Worm (Caenorhabditis elegans): ENCODE data around the gene F41C6.7.

Gene F41C6.7

ce11 chrX:6840670-6841308, 44.3 kb downstream of the F41C6.7 start, which contains the start of the genes glr-6 and asg-2 (continued):
- TF ChIP-seq alr-1 (tag; optimal IDR thresholded peaks at IDR 0.05) (no peak), mdl-1 (tag; optimal IDR thresholded peaks at IDR 0.05) (no peak), zag-1 (tag; optimal IDR thresholded peaks at IDR 0.05) (peak; percentile 45), crh-2 (tag; optimal IDR thresholded peaks at IDR 0.05) (peak; percentile 90), ceh-16 (tag; optimal IDR thresholded peaks at IDR 0.05) (peak; percentile 35), lin-13 (GFP tag; optimal IDR thresholded peaks at IDR 0.05) (peak; percentile 90), unc-55 (GFP tag; optimal IDR thresholded peaks at IDR 0.05) (peak; percentile 96), nhr-23 (tag; optimal IDR thresholded peaks at IDR 0.05) (no peak)

ce11 chrX:6836065-6836527, 49.0 kb downstream of the F41C6.7 start, which contains the start of gene F41B4.3:
Gene F41B4.3, minus strand, starts transcription at chrX:6836115.
- peak in 1 of 2 experiments; percentile 31 for TF ChIP-seq mdl-1 (tag; optimal IDR thresholded peaks at IDR 0.05)
- no peak for TF ChIP-seq lin-13 (GFP tag; optimal IDR thresholded peaks at IDR 0.05)
- peak; percentile 55 for TF ChIP-seq C34F6.9 (tag; optimal IDR thresholded peaks at IDR 0.05)
- peak; percentile 7 for TF ChIP-seq nhr-25 (tag; optimal IDR thresholded peaks at IDR 0.05)
- TF ChIP-seq lsy-2 (tag; optimal IDR thresholded peaks at IDR 0.05): peak in 1 of 2 experiments; percentile 56
- no peak for TF ChIP-seq nhr-10 (tag; optimal IDR thresholded peaks at IDR 0.05)
- no peak for TF ChIP-seq blmp-1 (tag; optimal IDR thresholded peaks at IDR 0.05; ENCODE audit: insufficient read depth)
- TF ChIP-seq unc-55 (GFP tag; optimal IDR thresholded peaks at IDR 0.05): peak; percentile 69
- TF ChIP-seq ZK546.5 (tag; optimal IDR thresholded peaks at IDR 0.05): no peak
- peak; percentile 39 for TF ChIP-seq nhr-129 (tag; optimal IDR thresholded peaks at IDR 0.05)
- no peak for TF ChIP-seq crh-2 (tag; optimal IDR thresholded peaks at IDR 0.05)
- no peak for TF ChIP-seq lin-39 (tag; optimal IDR thresholded peaks at IDR 0.05)

DNA sequence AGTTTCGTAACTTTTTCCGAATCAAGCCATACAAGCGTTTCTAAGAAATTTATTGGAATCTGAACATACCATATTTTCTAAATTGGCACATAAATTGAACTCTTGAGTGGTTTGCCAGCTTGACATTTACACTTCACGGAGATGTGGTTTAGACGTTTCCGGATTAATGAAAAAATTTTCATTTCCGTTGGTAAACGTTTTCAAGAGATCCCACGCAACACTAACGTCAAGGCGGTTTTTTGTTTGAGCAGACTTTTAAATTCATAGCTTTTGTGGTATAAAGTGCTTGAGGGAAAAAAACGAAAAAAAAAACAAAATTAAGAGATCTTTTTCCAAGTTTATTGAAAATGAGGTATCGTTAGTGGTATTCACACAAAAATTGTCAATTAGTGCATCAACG, 49.9 kb downstream of the F41C6.7 start, which contains the start of gene F41B4.2:
Gene F41B4.2 (minus strand): TSS at position 101 of the 400 bp plus-strand sequence.
- TF ChIP-seq crh-2 (tag; optimal IDR thresholded peaks at IDR 0.05): no peak
- TF ChIP-seq lin-11 (tag; optimal IDR thresholded peaks at IDR 0.05): no peak
- no peak for TF ChIP-seq egl-27 (tag; optimal IDR thresholded peaks at IDR 0.05)
- no peak for TF ChIP-seq elt-1 (tag; optimal IDR thresholded peaks at IDR 0.05)
- TF ChIP-seq lin-39 (tag; optimal IDR thresholded peaks at IDR 0.05): no peak

All from whole organism, L2 larva.